Fruit fly (Drosophila melanogaster): ENCODE results near the gene CG34169.

- TF ChIP-seq chm (GFP tag; IDR thresholded peaks at IDR 0.05) = no peak
- TF ChIP-seq CG13123 (GFP tag; optimal IDR thresholded peaks at IDR 0.05) = no peak
- no peak for TF ChIP-seq bab2 (GFP tag; optimal IDR thresholded peaks at IDR 0.05)
- TF ChIP-seq oc (tag; optimal IDR thresholded peaks at IDR 0.05) = no peak
These were observed 33.8 kb downstream of the CG34169 start for dm6 chr2L:17207072-17207471.
